Worm (Caenorhabditis elegans) whole organism, L2 larva: Measurements from ENCODE around the gene fbxa-14.
A peak's percentile ranks its signal among the peaks of the same experiment; 100 is the strongest.

ENCODE experiments used
- C34F6.9 ChIP-seq: fragments of 150-350 bp; optimal IDR thresholded peaks from 2 replicates; lab custom pipeline; 2014; ENCODE audit warnings: missing biosample characterization, missing genetic modification characterization
- F13H6.1 ChIP-seq: sonication (generic microtip); optimal IDR thresholded peaks from 2 replicates; lab custom pipeline; 2016; ENCODE audit warnings: missing genetic modification characterization, missing compliant biosample characterization
- R02D3.7 ChIP-seq: fragments of 150-350 bp; optimal IDR thresholded peaks from 2 replicates; lab custom pipeline; 2014; ENCODE audit warnings: missing biosample characterization, missing genetic modification characterization
- alr-1 ChIP-seq: fragments of 150-350 bp; optimal IDR thresholded peaks from 2 replicates; lab custom pipeline; 2014; ENCODE audit warnings: missing biosample characterization, missing genetic modification characterization
- aly-2 ChIP-seq: fragments of 150-350 bp; optimal IDR thresholded peaks from 2 replicates; lab custom pipeline; 2014; ENCODE audit warnings: missing biosample characterization, missing genetic modification characterization
- blmp-1 ChIP-seq: sonication (generic microtip); optimal IDR thresholded peaks from 2 replicates; lab custom pipeline; 2017; ENCODE audit warnings: missing genetic modification characterization, mild to moderate bottlenecking, missing compliant biosample characterization, antibody characterized with exemption, moderate library complexity; ENCODE audit not compliant: insufficient read depth
- ceh-16 ChIP-seq: fragments of 150-350 bp; optimal IDR thresholded peaks from 2 replicates; lab custom pipeline; 2014; ENCODE audit warnings: missing biosample characterization, missing genetic modification characterization
- crh-2 ChIP-seq: sonication (generic microtip); optimal IDR thresholded peaks from 2 replicates; lab custom pipeline; 2017; ENCODE audit warnings: missing biosample characterization, missing genetic modification characterization
- dmd-4 ChIP-seq: sonication (generic microtip); optimal IDR thresholded peaks from 2 replicates; lab custom pipeline; 2017; ENCODE audit warnings: missing biosample characterization, missing genetic modification characterization
- egl-27 ChIP-seq: sonication (generic microtip); optimal IDR thresholded peaks from 3 replicates; lab custom pipeline; 2017; ENCODE audit warnings: missing biosample characterization, missing genetic modification reagents, missing genetic modification characterization
- elt-1 ChIP-seq: fragments of 150-350 bp; optimal IDR thresholded peaks from 2 replicates; lab custom pipeline; 2014; ENCODE audit warnings: missing biosample characterization, missing genetic modification characterization
- elt-3 ChIP-seq: sonication (generic microtip); optimal IDR thresholded peaks from 2 replicates; lab custom pipeline; 2017; ENCODE audit warnings: missing biosample characterization, missing genetic modification characterization
- fos-1 ChIP-seq: fragments of 150-350 bp; optimal IDR thresholded peaks from 2 replicates; lab custom pipeline; 2014; ENCODE audit warnings: missing biosample characterization, missing genetic modification characterization
- gmeb-1 ChIP-seq: fragments of 150-350 bp; optimal IDR thresholded peaks from 2 replicates; lab custom pipeline; 2014; ENCODE audit warnings: missing biosample characterization, missing genetic modification characterization
- lin-11 ChIP-seq: fragments of 150-350 bp; sonication (generic microtip); optimal IDR thresholded peaks from 2 replicates; lab custom pipeline; 2014; ENCODE audit warnings: missing biosample characterization, missing genetic modification characterization, inconsistent platforms, mixed read lengths
- lin-13 ChIP-seq: fragments of 150-350 bp; optimal IDR thresholded peaks from 2 replicates; lab custom pipeline; 2014; ENCODE audit warnings: missing biosample characterization, missing genetic modification reagents, missing genetic modification characterization
- lin-39 ChIP-seq: fragments of 150-350 bp; optimal IDR thresholded peaks from 2 replicates; lab custom pipeline; 2014; ENCODE audit warnings: missing biosample characterization, missing genetic modification reagents, missing genetic modification characterization
- lsy-2 ChIP-seq, 2 experiments: fragments of 150-350 bp in 1 of 2; sonication (generic microtip) in 1 of 2; optimal IDR thresholded peaks; 2 replicates each; lab custom pipeline; 2014 to 2017; ENCODE audit warnings: missing biosample characterization in 2 of 2, missing genetic modification characterization in 2 of 2
- mab-5 ChIP-seq: fragments of 150-350 bp; optimal IDR thresholded peaks from 2 replicates; lab custom pipeline; 2014; ENCODE audit warnings: missing biosample characterization, missing genetic modification characterization
- mdl-1 ChIP-seq, 2 experiments: fragments of 150-350 bp in 1 of 2; sonication (generic microtip) in 1 of 2; optimal IDR thresholded peaks; 2 replicates each; lab custom pipeline; 2017; ENCODE audit warnings: missing biosample characterization in 2 of 2, missing genetic modification characterization in 2 of 2
- nhr-10 ChIP-seq: sonication (generic microtip); optimal IDR thresholded peaks from 2 replicates; lab custom pipeline; 2017; ENCODE audit warnings: missing biosample characterization, missing genetic modification characterization
- nhr-11 ChIP-seq: fragments of 150-350 bp; optimal IDR thresholded peaks from 2 replicates; lab custom pipeline; 2014; ENCODE audit warnings: missing biosample characterization, missing genetic modification characterization
- nhr-21 ChIP-seq: fragments of 150-350 bp; optimal IDR thresholded peaks from 2 replicates; lab custom pipeline; 2014; ENCODE audit warnings: missing biosample characterization, missing genetic modification characterization
- nhr-237 ChIP-seq: fragments of 150-350 bp; optimal IDR thresholded peaks from 2 replicates; lab custom pipeline; 2014; ENCODE audit warnings: missing biosample characterization, missing genetic modification characterization
- nhr-25 ChIP-seq: fragments of 150-350 bp; sonication (generic microtip); optimal IDR thresholded peaks from 3 replicates; lab custom pipeline; 2014; ENCODE audit warnings: missing biosample characterization, missing genetic modification characterization
- nhr-6 ChIP-seq: fragments of 150-350 bp; optimal IDR thresholded peaks from 2 replicates; lab custom pipeline; 2014; ENCODE audit warnings: missing biosample characterization, missing genetic modification characterization
- sem-4 ChIP-seq: fragments of 150-350 bp; optimal IDR thresholded peaks from 2 replicates; lab custom pipeline; 2014; ENCODE audit warnings: missing biosample characterization, missing genetic modification reagents, missing genetic modification characterization
- sma-3 ChIP-seq: sonication (generic microtip); optimal IDR thresholded peaks from 2 replicates; lab custom pipeline; 2016; ENCODE audit warnings: missing genetic modification reagents, missing genetic modification characterization, missing compliant biosample characterization
- sma-9 ChIP-seq, 2 experiments: fragments of 150-350 bp in 1 of 2; sonication (generic microtip) in 1 of 2; optimal IDR thresholded peaks; 2 replicates each; lab custom pipeline; 2014 to 2016; ENCODE audit warnings: missing genetic modification characterization in 2 of 2, mild to moderate bottlenecking in 1 of 2, missing biosample characterization in 1 of 2, missing compliant biosample characterization in 1 of 2, missing genetic modification reagents in 1 of 2, moderate library complexity in 1 of 2
- snpc-4 ChIP-seq: fragments of 150-350 bp; optimal IDR thresholded peaks from 2 replicates; lab custom pipeline; 2014; ENCODE audit warnings: missing biosample characterization, missing genetic modification characterization
- unc-62 ChIP-seq: fragments of 150-350 bp; optimal IDR thresholded peaks from 2 replicates; lab custom pipeline; 2014; ENCODE audit warnings: missing biosample characterization, missing genetic modification reagents, missing genetic modification characterization
- zag-1 ChIP-seq: fragments of 150-350 bp; optimal IDR thresholded peaks from 2 replicates; lab custom pipeline; 2014; ENCODE audit warnings: missing biosample characterization, missing genetic modification characterization
- ztf-1 ChIP-seq: fragments of 200-800 bp; sonication (Bioruptor generic); conservative IDR thresholded peaks from 2 replicates; pipeline ENCODE4 v1.3.6; 2022; ENCODE audit warnings: missing genetic modification characterization, missing compliant biosample characterization
- ztf-11 ChIP-seq: sonication (generic microtip); optimal IDR thresholded peaks from 2 replicates; lab custom pipeline; 2017; ENCODE audit warnings: missing biosample characterization, missing genetic modification characterization
- ztf-4 ChIP-seq: fragments of 150-350 bp; optimal IDR thresholded peaks from 2 replicates; lab custom pipeline; 2014; ENCODE audit warnings: missing biosample characterization, missing genetic modification characterization

The fbxa-14 gene

ce11 chrIII:1279197-1279596, 45.2 kb downstream of the fbxa-14 start (continued):
- TF ChIP-seq fos-1 (tag; lab: Kevin White, UChicago), result peak; percentile 97
- no peak for TF ChIP-seq elt-3 (tag; lab: Kevin White, UChicago)
- no peak for TF ChIP-seq lin-11 (tag; lab: Kevin White, UChicago)
- no peak for TF ChIP-seq mab-5 (tag; lab: Kevin White, UChicago)
- TF ChIP-seq alr-1 (tag; lab: Kevin White, UChicago), result no peak
- no peak for TF ChIP-seq nhr-21 (tag; lab: Kevin White, UChicago)
- no peak for TF ChIP-seq lin-13 (GFP tag; lab: Kevin White, UChicago)
- TF ChIP-seq sma-9 (GFP tag; optimal IDR thresholded peaks at IDR 0.05; lab: Kevin White, UChicago), result peak; percentile 10
- TF ChIP-seq sma-9 (tag; optimal IDR thresholded peaks at IDR 0.05; lab: Kevin White, UChicago), result no peak
- no peak for TF ChIP-seq sem-4 (tag; lab: Kevin White, UChicago)
- TF ChIP-seq crh-2 (tag; lab: Kevin White, UChicago), result peak; percentile 60
- no peak for TF ChIP-seq egl-27 (tag; lab: Kevin White, UChicago)
- TF ChIP-seq aly-2 (tag; lab: Kevin White, UChicago), result no peak
- no peak for TF ChIP-seq unc-62 (GFP tag; lab: Kevin White, UChicago)
- no peak for TF ChIP-seq ztf-1 (GFP tag; lab: Robert Waterston, UW)
- TF ChIP-seq nhr-237 (tag; lab: Kevin White, UChicago), result no peak
- TF ChIP-seq nhr-6 (tag; lab: Kevin White, UChicago), result no peak
- no peak for TF ChIP-seq elt-1 (tag; lab: Kevin White, UChicago)
- TF ChIP-seq zag-1 (tag; lab: Kevin White, UChicago), result no peak
- no peak for TF ChIP-seq ceh-16 (tag; lab: Kevin White, UChicago)
- no peak for TF ChIP-seq nhr-10
- no peak for TF ChIP-seq lin-39 (tag; lab: Kevin White, UChicago)
- no peak for TF ChIP-seq nhr-11
- no peak for TF ChIP-seq dmd-4 (tag; lab: Kevin White, UChicago)
- TF ChIP-seq gmeb-1, result peak; percentile 54
- TF ChIP-seq sma-3, result peak; percentile 50
- TF ChIP-seq ztf-11 (tag; lab: Kevin White, UChicago), result no peak

DNA sequence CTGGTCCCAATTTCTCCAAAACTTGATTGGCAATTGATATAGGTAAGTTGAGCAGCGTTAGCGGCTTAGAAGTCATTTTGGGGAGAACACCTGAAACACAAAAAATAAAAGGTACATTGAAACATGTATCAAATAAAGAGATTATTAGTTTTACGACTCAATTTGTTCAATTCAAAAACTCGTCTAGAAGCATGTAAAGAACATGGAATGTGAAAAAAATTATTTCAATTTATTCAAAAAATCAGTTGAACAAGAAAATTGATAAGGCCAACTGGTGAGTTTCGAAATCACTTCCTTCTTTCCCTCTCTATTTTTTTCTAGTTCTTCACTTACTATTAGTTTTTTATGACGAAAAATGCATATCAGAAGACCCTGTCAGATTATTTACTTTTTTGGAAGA, 48.9 kb downstream of the fbxa-14 start, which contains the start of gene fbxa-30:
TSS of gene fbxa-30 (minus strand) at position 101 of the 400 bp plus-strand sequence.
- no peak for TF ChIP-seq ztf-4 (tag; lab: Kevin White, UChicago)
- TF ChIP-seq nhr-25 (tag; lab: Kevin White, UChicago), result no peak
- no peak for TF ChIP-seq snpc-4 (tag; lab: Kevin White, UChicago)
- no peak for TF ChIP-seq alr-1 (tag; lab: Kevin White, UChicago)
- no peak for TF ChIP-seq lin-39 (tag; lab: Kevin White, UChicago)
- no peak for TF ChIP-seq crh-2 (tag; lab: Kevin White, UChicago)
- no peak for TF ChIP-seq unc-62 (GFP tag; lab: Kevin White, UChicago)
- TF ChIP-seq lsy-2 (tag; optimal IDR thresholded peaks at IDR 0.05; lab: Kevin White, UChicago), result no peak
- no peak for TF ChIP-seq mdl-1 (tag; optimal IDR thresholded peaks at IDR 0.05; lab: Kevin White, UChicago)
- no peak for TF ChIP-seq sma-3
- no peak for TF ChIP-seq F13H6.1

DNA sequence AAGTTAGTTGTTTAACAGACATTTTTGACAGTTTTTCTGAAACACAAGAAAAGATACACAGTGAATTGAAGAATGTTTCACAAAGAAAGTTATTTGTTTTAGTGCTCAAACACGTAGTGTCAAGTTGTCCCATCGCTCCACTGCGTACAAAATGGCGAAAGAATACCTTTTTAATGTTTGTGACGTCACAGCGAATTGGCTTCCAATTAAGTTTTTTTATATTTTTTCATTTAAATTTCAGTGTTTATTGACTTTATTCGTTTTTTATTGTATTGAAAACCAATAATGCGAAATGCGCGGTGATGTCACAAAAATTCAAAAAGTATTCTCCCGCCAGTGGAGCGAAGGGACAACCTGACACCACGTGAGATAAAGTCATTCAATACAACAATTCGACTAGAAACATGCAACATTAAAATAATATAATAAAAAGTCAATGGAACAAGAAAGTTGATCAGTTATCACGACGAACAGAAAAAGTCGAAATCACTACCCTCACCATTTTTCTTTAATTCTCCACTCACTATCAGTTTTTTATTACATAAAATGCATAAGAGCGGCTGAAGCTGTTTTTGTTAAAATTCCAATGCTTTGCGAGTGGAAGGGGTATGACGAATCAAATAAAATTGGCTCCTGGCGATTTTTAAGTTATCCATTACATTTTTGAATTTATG, 50.6 kb downstream of the fbxa-14 start, which contains the start of gene fbxa-29:
TSS of gene fbxa-29 (minus strand) at position 51 of the 674 bp plus-strand sequence.
- TF ChIP-seq blmp-1 (no peak), ztf-1 (GFP tag; lab: Robert Waterston, UW) (no peak), fos-1 (tag; lab: Kevin White, UChicago) (peak; percentile 23), elt-1 (tag; lab: Kevin White, UChicago) (no peak), R02D3.7 (tag; lab: Kevin White, UChicago) (no peak), C34F6.9 (tag; lab: Kevin White, UChicago) (no peak)
